Worm (Caenorhabditis elegans): Measurements from ENCODE around the gene F46F3.3.

Gene F46F3.3

ce11 chrV:11715797-11716196, 48.5 kb downstream of the F46F3.3 start, which contains the start of gene tre-3:
Gene tre-3, minus strand, starts transcription at chrV:11715903.
- TF ChIP-seq nhr-12 (tag; optimal IDR thresholded peaks at IDR 0.05) (no peak), cnd-1 (tag; optimal IDR thresholded peaks at IDR 0.05) (no peak), sptf-1 (tag; optimal IDR thresholded peaks at IDR 0.05) (no peak), unc-39 (tag; optimal IDR thresholded peaks at IDR 0.05) (no peak), sem-2 (GFP tag; optimal IDR thresholded peaks at IDR 0.05) (no peak), ceh-83 (GFP tag; optimal IDR thresholded peaks at IDR 0.05) (no peak), hlh-1 (tag; optimal IDR thresholded peaks at IDR 0.05) (no peak), unc-62 (GFP tag; optimal IDR thresholded peaks at IDR 0.05) (no peak), ztf-11 (tag; optimal IDR thresholded peaks at IDR 0.05) (no peak)

- TF ChIP-seq drap-1 (GFP tag; optimal IDR thresholded peaks at IDR 0.05) = no peak
- no peak for TF ChIP-seq tbx-8 (GFP tag; optimal IDR thresholded peaks at IDR 0.05)
- no peak for TF ChIP-seq hlh-1 (tag; optimal IDR thresholded peaks at IDR 0.05)
- no peak for TF ChIP-seq ztf-11 (tag; optimal IDR thresholded peaks at IDR 0.05)
Observed at ce11 chrV:11716930-11717329, 49.7 kb downstream of the F46F3.3 start.

All from whole organism, mixed stage, embryonic.